Fruit fly (Drosophila melanogaster): ENCODE data around the gene CG31676.

The CG31676 gene

DNA sequence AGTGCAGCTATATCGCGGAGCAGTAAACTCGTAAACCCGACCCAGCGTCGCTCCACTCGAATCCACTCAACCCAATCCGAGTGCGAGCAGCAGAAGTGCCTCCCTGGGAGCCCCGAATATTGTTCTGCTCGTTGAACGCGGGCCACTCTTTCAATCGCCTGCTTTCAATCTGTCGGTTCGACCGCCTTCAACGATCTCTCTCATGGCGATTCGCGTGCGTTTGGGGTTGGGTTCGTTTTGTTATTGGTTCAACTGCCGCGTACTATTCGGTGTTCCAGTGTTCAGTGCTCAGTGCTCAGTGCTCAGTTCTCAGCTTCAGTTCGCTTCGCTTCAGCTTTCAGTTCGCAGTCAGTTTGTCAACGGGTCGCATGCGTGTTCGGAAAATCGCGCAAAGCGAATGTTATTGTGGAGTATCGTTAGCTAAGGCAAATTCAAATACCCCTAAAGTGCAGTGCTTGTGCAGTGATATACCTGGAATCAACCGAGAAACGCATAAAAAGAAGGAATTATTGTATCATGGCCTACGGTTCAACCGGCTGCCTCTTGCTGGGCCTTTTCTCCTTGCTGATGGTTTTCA, at the start of gene CG31676:
CG31676 (plus strand) TSS at position 289 of the 577 bp plus-strand sequence.
- TF ChIP-seq Mio (GFP tag; optimal IDR thresholded peaks at IDR 0.05) (no peak), sage (GFP tag; optimal IDR thresholded peaks at IDR 0.05) (no peak), Myc (optimal IDR thresholded peaks at IDR 0.05) (no peak), Rel (GFP tag; optimal IDR thresholded peaks at IDR 0.05) (no peak), Rel (tag; optimal IDR thresholded peaks at IDR 0.05) (no peak), sv (GFP tag; optimal IDR thresholded peaks at IDR 0.05) (no peak), tai (GFP tag; optimal IDR thresholded peaks at IDR 0.05) (no peak), CrebA (GFP tag; optimal IDR thresholded peaks at IDR 0.05; ENCODE audit: borderline replicate concordance) (no peak), rgr (GFP tag; optimal IDR thresholded peaks at IDR 0.05) (no peak), Hr83 (GFP tag; optimal IDR thresholded peaks at IDR 0.05; ENCODE audit: poor library complexity, severe bottlenecking) (no peak), br (GFP tag; optimal IDR thresholded peaks at IDR 0.05) (no peak), pan (optimal IDR thresholded peaks at IDR 0.05) (no peak), ey (GFP tag; optimal IDR thresholded peaks at IDR 0.05) (no peak)

DNA sequence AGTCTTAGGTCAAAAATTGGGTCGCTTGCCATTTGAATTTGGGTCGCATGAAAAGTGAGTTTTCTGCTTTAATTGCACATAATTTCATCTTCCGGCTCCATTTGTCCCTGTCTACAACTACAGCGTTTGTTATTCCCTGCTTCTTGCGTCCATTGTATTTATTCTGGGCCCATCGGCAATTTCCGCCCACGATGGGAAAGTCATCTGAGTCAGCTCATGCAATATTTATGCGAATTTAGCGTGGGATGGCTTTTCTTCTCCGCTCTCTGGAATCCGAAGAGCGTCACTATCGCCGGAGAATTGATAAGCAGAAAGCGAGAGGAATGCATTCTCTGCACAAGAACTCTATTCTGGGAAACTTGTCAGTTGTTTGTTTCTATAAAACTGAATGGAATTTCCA, 48.0 kb upstream of the CG31676 start:
- no peak for TF ChIP-seq HLH106 (tag; optimal IDR thresholded peaks at IDR 0.05)
- no peak for TF ChIP-seq brk (GFP tag; optimal IDR thresholded peaks at IDR 0.05)
- TF ChIP-seq sv (GFP tag; optimal IDR thresholded peaks at IDR 0.05), result no peak
- no peak for TF ChIP-seq CrebA (GFP tag; optimal IDR thresholded peaks at IDR 0.05; ENCODE audit: borderline replicate concordance)
- TF ChIP-seq tai (GFP tag; optimal IDR thresholded peaks at IDR 0.05), result no peak

DNA sequence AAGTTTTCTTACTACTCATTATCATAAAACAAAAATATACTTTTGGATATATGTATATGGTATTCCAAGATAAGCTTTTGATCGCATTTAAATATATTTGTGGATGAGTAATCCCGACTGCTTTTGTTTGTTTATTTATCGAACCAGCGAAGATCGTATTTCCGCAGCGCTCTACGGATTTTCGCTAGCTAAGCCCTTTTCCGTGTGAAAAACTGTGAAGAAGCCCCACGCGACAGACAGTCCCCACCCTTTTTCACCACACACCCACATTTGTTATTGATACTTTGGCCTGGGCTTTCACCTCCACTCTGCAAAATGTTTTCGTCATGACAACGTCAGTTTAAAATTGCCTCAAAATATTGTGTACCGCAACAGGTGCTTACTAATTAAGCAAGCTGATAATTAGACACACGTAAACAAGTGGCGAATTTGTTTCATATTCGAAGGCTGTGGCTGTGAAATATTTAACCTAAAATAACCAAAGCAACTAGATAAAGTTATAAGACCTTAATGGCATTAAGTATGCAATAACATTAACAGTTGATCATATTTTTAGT, 47.5 kb upstream of the CG31676 start:
- TF ChIP-seq CG9705 (GFP tag; optimal IDR thresholded peaks at IDR 0.05), result no peak

DNA sequence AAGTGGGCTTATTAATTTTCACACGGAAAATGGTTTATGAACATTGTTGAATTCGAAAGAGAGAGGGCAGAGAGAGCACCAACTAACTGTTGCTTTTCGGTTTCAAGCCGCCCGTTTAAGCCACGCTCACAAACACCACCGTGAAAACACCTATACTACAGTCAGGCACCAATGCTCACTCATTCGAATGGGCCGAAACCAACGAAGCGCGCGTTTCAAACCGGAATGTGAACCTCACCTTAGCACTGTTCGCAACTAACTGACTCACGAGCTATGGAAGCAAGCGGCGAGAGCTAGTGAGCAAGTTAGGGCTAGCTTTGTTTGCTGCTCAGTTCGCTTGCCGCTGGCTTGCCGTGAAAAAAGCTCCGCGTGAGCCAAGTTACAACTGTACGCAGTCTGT, 46.7 kb upstream of the CG31676 start:
- TF ChIP-seq sage (GFP tag; optimal IDR thresholded peaks at IDR 0.05) (no peak), dmrt93B (GFP tag; optimal IDR thresholded peaks at IDR 0.05) (no peak), pan (optimal IDR thresholded peaks at IDR 0.05) (no peak), Abd-B (GFP tag; optimal IDR thresholded peaks at IDR 0.05) (no peak), h (GFP tag; optimal IDR thresholded peaks at IDR 0.05) (peak; percentile 7), jim (GFP tag; optimal IDR thresholded peaks at IDR 0.05) (peak; percentile 56), CrebA (GFP tag; optimal IDR thresholded peaks at IDR 0.05; ENCODE audit: borderline replicate concordance) (no peak), Sp1 (GFP tag; optimal IDR thresholded peaks at IDR 0.05) (peak; percentile 20), rgr (GFP tag; optimal IDR thresholded peaks at IDR 0.05) (no peak), CG32264 (GFP tag; optimal IDR thresholded peaks at IDR 0.05) (no peak), fru (GFP tag; optimal IDR thresholded peaks at IDR 0.05) (peak; percentile 63), N (GFP tag; optimal IDR thresholded peaks at IDR 0.05) (no peak), Hr83 (GFP tag; optimal IDR thresholded peaks at IDR 0.05; ENCODE audit: poor library complexity, severe bottlenecking) (peak; percentile 91), tai (GFP tag; optimal IDR thresholded peaks at IDR 0.05) (no peak), Dif (GFP tag; optimal IDR thresholded peaks at IDR 0.05; ENCODE audit: partially characterized antibody) (peak; percentile 74), OdsH (GFP tag; optimal IDR thresholded peaks at IDR 0.05) (no peak), dl (GFP tag; optimal IDR thresholded peaks at IDR 0.05; ENCODE audit: insufficient read depth in 1 of 2, partially characterized antibody in 2 of 2) (peak in 1 of 2 experiments; percentile 26), brk (GFP tag; optimal IDR thresholded peaks at IDR 0.05) (no peak), dsf (GFP tag; optimal IDR thresholded peaks at IDR 0.05; ENCODE audit: borderline replicate concordance) (no peak), Rel (GFP tag; optimal IDR thresholded peaks at IDR 0.05) (peak; percentile 2), Rel (tag; optimal IDR thresholded peaks at IDR 0.05) (peak; percentile 20), ey (GFP tag; optimal IDR thresholded peaks at IDR 0.05) (no peak), sv (GFP tag; optimal IDR thresholded peaks at IDR 0.05) (no peak), psq (GFP tag; optimal IDR thresholded peaks at IDR 0.05) (peak; percentile 8), Jra (GFP tag; optimal IDR thresholded peaks at IDR 0.05) (peak; percentile 76), br (GFP tag; optimal IDR thresholded peaks at IDR 0.05) (peak; percentile 38), usp (GFP tag; optimal IDR thresholded peaks at IDR 0.05) (no peak), Mio (GFP tag; optimal IDR thresholded peaks at IDR 0.05) (no peak), Hnf4 (GFP tag; optimal IDR thresholded peaks at IDR 0.05) (peak; percentile 53)

All from whole organism, wandering third instar larva.